Worm (Caenorhabditis elegans): ENCODE results near the gene ced-6.

DNA sequence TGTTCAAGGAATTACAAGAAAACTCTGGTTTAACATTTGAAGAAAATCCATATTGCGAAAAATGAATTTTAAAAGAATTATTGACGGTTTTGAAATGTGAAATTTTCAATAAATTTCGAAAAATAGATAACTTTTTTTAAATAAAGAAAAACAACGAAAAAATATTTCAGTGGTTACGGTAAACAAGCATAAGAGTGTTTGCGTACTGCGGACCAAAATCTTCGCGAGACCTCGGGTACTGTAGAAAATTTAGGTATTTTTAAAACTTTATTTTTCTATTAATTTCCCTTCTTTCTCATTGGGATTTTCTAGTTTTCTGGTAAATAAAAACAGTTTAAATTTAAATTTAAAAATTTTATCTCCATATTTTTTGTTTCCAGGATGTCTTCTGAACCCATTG lies 8.5 kb downstream of the ced-6 start, which contains the start of gene xnd-1:
- TF ChIP-seq pha-4 (tag; optimal IDR thresholded peaks at IDR 0.05) (no peak), mdl-1 (tag; optimal IDR thresholded peaks at IDR 0.05) (no peak), ztf-4 (tag; optimal IDR thresholded peaks at IDR 0.05) (no peak), daf-12 (tag; optimal IDR thresholded peaks at IDR 0.05) (no peak), ama-1 (optimal IDR thresholded peaks at IDR 0.05) (no peak), nhr-77 (tag; optimal IDR thresholded peaks at IDR 0.05) (no peak), ceh-28 (tag; optimal IDR thresholded peaks at IDR 0.05) (no peak), nhr-76 (tag; optimal IDR thresholded peaks at IDR 0.05) (no peak), aly-2 (tag; optimal IDR thresholded peaks at IDR 0.05) (no peak), fos-1 (tag; optimal IDR thresholded peaks at IDR 0.05) (no peak), lsy-12 (tag; optimal IDR thresholded peaks at IDR 0.05) (no peak), pqm-1 (tag; optimal IDR thresholded peaks at IDR 0.05) (no peak), fkh-10 (GFP tag; optimal IDR thresholded peaks at IDR 0.05) (no peak)
